Worm (Caenorhabditis elegans) whole organism, L1 larva: ENCODE data around the gene F17E9.16.

Source experiments
- ama-1 ChIP-seq: fragments of 150-350 bp; optimal IDR thresholded peaks from 2 replicates; lab custom pipeline; 2014
- elt-3 ChIP-seq, 6 experiments: fragments of 150-350 bp in 1 of 6; sonication (generic microtip); optimal IDR thresholded peaks; 2 replicates each; lab custom pipeline; 2017 to 2018; ENCODE audit warnings: missing biosample characterization in 6 of 6, missing genetic modification characterization in 6 of 6, inconsistent platforms in 1 of 6
- irx-1 ChIP-seq: sonication (generic microtip); optimal IDR thresholded peaks from 2 replicates; lab custom pipeline; 2016; ENCODE audit warnings: missing genetic modification characterization, missing compliant biosample characterization
- jun-1 ChIP-seq: fragments of 150-350 bp; optimal IDR thresholded peaks from 2 replicates; lab custom pipeline; 2014; ENCODE audit warnings: missing biosample characterization, missing genetic modification reagents, missing genetic modification characterization
- lin-15B ChIP-seq: fragments of 150-350 bp; sonication (generic microtip); optimal IDR thresholded peaks from 3 replicates; lab custom pipeline; 2014; ENCODE audit warnings: missing biosample characterization, missing genetic modification characterization
- lin-35 ChIP-seq, 2 experiments: fragments of 150-350 bp; optimal IDR thresholded peaks; 2 replicates each; lab custom pipeline; 2014; ENCODE audit warnings: missing biosample characterization in 2 of 2, missing genetic modification characterization in 2 of 2, missing genetic modification reagents in 2 of 2
- nhr-11 ChIP-seq: fragments of 150-350 bp; optimal IDR thresholded peaks from 2 replicates; lab custom pipeline; 2014; ENCODE audit warnings: missing biosample characterization, missing genetic modification characterization
- nhr-12 ChIP-seq: sonication (generic microtip); optimal IDR thresholded peaks from 2 replicates; lab custom pipeline; 2017; ENCODE audit warnings: missing biosample characterization, missing genetic modification characterization
- unc-130 ChIP-seq: fragments of 150-350 bp; optimal IDR thresholded peaks from 2 replicates; lab custom pipeline; 2017; ENCODE audit warnings: missing biosample characterization, missing genetic modification characterization, inconsistent platforms
- zag-1 ChIP-seq: fragments of 150-350 bp; optimal IDR thresholded peaks from 2 replicates; lab custom pipeline; 2014; ENCODE audit warnings: missing biosample characterization, missing genetic modification characterization

ce11 chrIV:8312105-8312504, 40.0 kb upstream of the F17E9.16 start:
- no peak for TF ChIP-seq nhr-12
- no peak for TF ChIP-seq irx-1 (tag; lab: Kevin White, UChicago)
- TF ChIP-seq lin-35 (GFP tag; optimal IDR thresholded peaks at IDR 0.05; lab: Kevin White, UChicago), result no peak
- TF ChIP-seq zag-1 (tag; lab: Kevin White, UChicago), result no peak
- TF ChIP-seq ama-1 (lab: Kevin White, UChicago), result no peak
- no peak for TF ChIP-seq jun-1 (tag; lab: Kevin White, UChicago)
- TF ChIP-seq nhr-11, result no peak
- no peak for TF ChIP-seq lin-15B
- no peak for TF ChIP-seq unc-130 (tag; lab: Kevin White, UChicago)
- no peak for TF ChIP-seq elt-3 (tag; optimal IDR thresholded peaks at IDR 0.05; lab: Kevin White, UChicago)
